Worm (Caenorhabditis elegans) whole organism, L4 larva: ENCODE data around the gene C27C12.1.

Experiments used
- F26F4.8 ChIP-seq: fragments of 200-800 bp; sonication (Bioruptor generic); conservative IDR thresholded peaks from 2 replicates; pipeline ENCODE4 v1.3.6; 2022; ENCODE audit warnings: missing genetic modification characterization, missing compliant biosample characterization
- F44E2.7 ChIP-seq: fragments of 200-800 bp; sonication (Bioruptor generic); IDR thresholded peaks from 2 replicates; pipeline ENCODE4 v2.1.2; 2022; ENCODE audit warnings: missing genetic modification characterization, missing compliant biosample characterization
- F49E8.2 ChIP-seq: sonication (generic microtip); optimal IDR thresholded peaks from 2 replicates; lab custom pipeline; 2016; ENCODE audit warnings: missing compliant biosample characterization, mild to moderate bottlenecking, missing genetic modification characterization, borderline replicate concordance
- R02D3.7 ChIP-seq: fragments of 150-350 bp; sonication (generic microtip); optimal IDR thresholded peaks from 3 replicates; lab custom pipeline; 2014; ENCODE audit warnings: missing biosample characterization, missing genetic modification characterization
- T26A8.4 ChIP-seq: fragments of 200-800 bp; sonication (Bioruptor generic); IDR thresholded peaks from 2 replicates; pipeline ENCODE4 v1.3.6; 2022; ENCODE audit warnings: missing genetic modification characterization, missing compliant biosample characterization
- aha-1 ChIP-seq: fragments of 150-350 bp; peaks from one replicate; lab custom pipeline; 2014; ENCODE audit warnings: missing biosample characterization, missing genetic modification characterization
- ama-1 ChIP-seq: fragments of 150-350 bp; optimal IDR thresholded peaks from 2 replicates; lab custom pipeline; 2014; ENCODE audit warnings: inconsistent platforms, mixed read lengths
- arid-1 ChIP-seq: fragments of 200-800 bp; sonication (Bioruptor generic); conservative IDR thresholded peaks from 2 replicates; pipeline ENCODE4 v1.3.6; 2022; ENCODE audit warnings: missing genetic modification reagents, missing genetic modification characterization, missing compliant biosample characterization
- attf-4 ChIP-seq: sonication (generic microtip); optimal IDR thresholded peaks from 3 replicates; lab custom pipeline; 2017; ENCODE audit warnings: missing biosample characterization, missing genetic modification characterization
- ceh-44 ChIP-seq: fragments of 200-800 bp; sonication (Bioruptor generic); IDR thresholded peaks from 2 replicates; pipeline ENCODE4 v1.3.6; 2022; ENCODE audit warnings: missing genetic modification reagents, missing genetic modification characterization, missing compliant biosample characterization
- ceh-62 ChIP-seq: sonication (generic microtip); optimal IDR thresholded peaks from 2 replicates; lab custom pipeline; 2017; ENCODE audit warnings: missing biosample characterization, missing genetic modification characterization
- ceh-82 ChIP-seq: sonication (generic microtip); optimal IDR thresholded peaks from 2 replicates; lab custom pipeline; 2017; ENCODE audit warnings: missing biosample characterization, missing genetic modification characterization
- ces-1 ChIP-seq: fragments of 150-350 bp; sonication (generic microtip); optimal IDR thresholded peaks from 4 replicates; lab custom pipeline; 2014; ENCODE audit warnings: missing biosample characterization, missing genetic modification reagents, missing genetic modification characterization
- ctbp-1 ChIP-seq: fragments of 200-800 bp; sonication (Bioruptor generic); IDR thresholded peaks from 2 replicates; pipeline ENCODE4 v1.3.6; 2022; ENCODE audit warnings: missing genetic modification reagents, missing genetic modification characterization, missing compliant biosample characterization
- daf-8 ChIP-seq: fragments of 200-800 bp; sonication (Bioruptor generic); IDR thresholded peaks from 2 replicates; pipeline ENCODE4 v1.3.6; 2022; ENCODE audit warnings: missing genetic modification characterization, missing compliant biosample characterization
- dmd-6 ChIP-seq: fragments of 200-800 bp; sonication (Bioruptor generic); IDR thresholded peaks from 2 replicates; pipeline ENCODE4 v1.3.6; 2022; ENCODE audit warnings: missing genetic modification reagents, missing genetic modification characterization, missing compliant biosample characterization
- fkh-10 ChIP-seq: fragments of 150-350 bp; optimal IDR thresholded peaks from 2 replicates; lab custom pipeline; 2014; ENCODE audit warnings: missing biosample characterization, missing genetic modification reagents, missing genetic modification characterization
- fos-1 ChIP-seq: fragments of 150-350 bp; optimal IDR thresholded peaks from 2 replicates; lab custom pipeline; 2014; ENCODE audit warnings: missing biosample characterization, missing genetic modification characterization
- hlh-30 ChIP-seq: sonication (generic microtip); optimal IDR thresholded peaks from 2 replicates; lab custom pipeline; 2017; ENCODE audit warnings: antibody characterized with exemption, mild to moderate bottlenecking, missing genetic modification characterization, missing compliant biosample characterization; ENCODE audit not compliant: insufficient read depth
- hmg-1.1 ChIP-seq: fragments of 200-800 bp; sonication (Bioruptor generic); IDR thresholded peaks from 2 replicates; pipeline ENCODE4 v1.3.6; 2022; ENCODE audit warnings: missing genetic modification reagents, missing genetic modification characterization, missing compliant biosample characterization
- jun-1 ChIP-seq: fragments of 150-350 bp; optimal IDR thresholded peaks from 2 replicates; lab custom pipeline; 2014; ENCODE audit warnings: missing biosample characterization, missing genetic modification reagents, missing genetic modification characterization
- lin-15B ChIP-seq: fragments of 150-350 bp; sonication (generic microtip); optimal IDR thresholded peaks from 3 replicates; lab custom pipeline; 2014; ENCODE audit warnings: missing biosample characterization, missing genetic modification characterization
- lin-38 ChIP-seq: fragments of 200-800 bp; sonication (Bioruptor generic); IDR thresholded peaks from 2 replicates; pipeline ENCODE4 v1.3.6; 2022; ENCODE audit warnings: missing genetic modification reagents, missing genetic modification characterization, missing compliant biosample characterization
- lir-3 ChIP-seq: sonication (generic microtip); optimal IDR thresholded peaks from 2 replicates; lab custom pipeline; 2016; ENCODE audit warnings: mild to moderate bottlenecking, missing genetic modification characterization, missing compliant biosample characterization
- madf-9 ChIP-seq: fragments of 200-800 bp; sonication (Bioruptor generic); conservative IDR thresholded peaks from 2 replicates; pipeline ENCODE4 v1.3.6; 2022; ENCODE audit warnings: missing genetic modification reagents, missing genetic modification characterization, missing compliant biosample characterization
- mdt-29 ChIP-seq: fragments of 200-800 bp; sonication (Bioruptor generic); IDR thresholded peaks from 2 replicates; pipeline ENCODE4 v1.3.6; 2022; ENCODE audit warnings: missing genetic modification reagents, missing genetic modification characterization, missing compliant biosample characterization
- mep-1 ChIP-seq: fragments of 150-350 bp; sonication (generic microtip); optimal IDR thresholded peaks from 3 replicates; lab custom pipeline; 2014; ENCODE audit warnings: missing biosample characterization, missing genetic modification characterization
- mes-2 ChIP-seq: sonication (generic microtip); optimal IDR thresholded peaks from 2 replicates; lab custom pipeline; 2016; ENCODE audit warnings: missing genotype, mild to moderate bottlenecking, missing genetic modification characterization, missing compliant biosample characterization; ENCODE audit not compliant: poor library complexity, severe bottlenecking
- mxl-2 ChIP-seq: fragments of 200-800 bp; sonication (Bioruptor generic); conservative IDR thresholded peaks from 2 replicates; pipeline ENCODE4 v1.3.6; 2022; ENCODE audit warnings: missing genetic modification reagents, missing genetic modification characterization, missing compliant biosample characterization
- mxl-3 ChIP-seq: fragments of 200-800 bp; sonication (Bioruptor generic); optimal IDR thresholded peaks from 2 replicates; lab custom pipeline; 2018; ENCODE audit warnings: mild to moderate bottlenecking, missing genetic modification characterization, missing compliant biosample characterization
- nhr-10 ChIP-seq: fragments of 150-350 bp; optimal IDR thresholded peaks from 2 replicates; lab custom pipeline; 2014; ENCODE audit warnings: missing biosample characterization, missing genetic modification characterization
- nhr-11 ChIP-seq: fragments of 150-350 bp; optimal IDR thresholded peaks from 2 replicates; lab custom pipeline; 2014; ENCODE audit warnings: missing biosample characterization, missing genetic modification characterization
- nhr-111 ChIP-seq: fragments of 200-800 bp; sonication (Bioruptor generic); optimal IDR thresholded peaks from 2 replicates; lab custom pipeline; 2018; ENCODE audit warnings: mild to moderate bottlenecking, missing genetic modification characterization, missing compliant biosample characterization
- nhr-237 ChIP-seq: sonication (generic microtip); optimal IDR thresholded peaks from 2 replicates; lab custom pipeline; 2017; ENCODE audit warnings: missing biosample characterization, missing genetic modification characterization
- nhr-28 ChIP-seq: fragments of 150-350 bp; optimal IDR thresholded peaks from 2 replicates; lab custom pipeline; 2014; ENCODE audit warnings: missing biosample characterization, missing genetic modification characterization
- nhr-41 ChIP-seq: fragments of 200-800 bp; sonication (Bioruptor generic); IDR thresholded peaks from 2 replicates; pipeline ENCODE4 v1.3.6; 2022; ENCODE audit warnings: missing genetic modification reagents, missing genetic modification characterization, missing compliant biosample characterization
- nhr-42 ChIP-seq: fragments of 200-800 bp; sonication (Bioruptor generic); IDR thresholded peaks from 2 replicates; pipeline ENCODE4 v1.3.6; 2022; ENCODE audit warnings: missing genetic modification characterization, missing compliant biosample characterization
- nhr-76 ChIP-seq: fragments of 150-350 bp; optimal IDR thresholded peaks from 2 replicates; lab custom pipeline; 2014; ENCODE audit warnings: missing biosample characterization, missing genetic modification characterization
- nhr-77 ChIP-seq: fragments of 150-350 bp; optimal IDR thresholded peaks from 2 replicates; lab custom pipeline; 2014; ENCODE audit warnings: missing biosample characterization, missing genetic modification characterization
- php-3 ChIP-seq: fragments of 200-800 bp; sonication (Bioruptor generic); IDR thresholded peaks from 2 replicates; pipeline ENCODE4 v1.3.6; 2022; ENCODE audit warnings: missing genetic modification reagents, missing genetic modification characterization, missing compliant biosample characterization
- pqm-1 ChIP-seq: sonication (generic microtip); optimal IDR thresholded peaks from 2 replicates; lab custom pipeline; 2017; ENCODE audit warnings: missing biosample characterization, missing genetic modification characterization
- saeg-2 ChIP-seq: fragments of 200-800 bp; sonication (Bioruptor generic); IDR thresholded peaks from 2 replicates; pipeline ENCODE4 v1.3.6; 2022; ENCODE audit warnings: missing genetic modification reagents, missing genetic modification characterization, missing compliant biosample characterization
- skn-1 ChIP-seq: fragments of 150-350 bp; optimal IDR thresholded peaks from 2 replicates; lab custom pipeline; 2014; ENCODE audit warnings: missing biosample characterization, missing genetic modification characterization
- snpc-1.2 ChIP-seq: fragments of 200-800 bp; sonication (Bioruptor generic); IDR thresholded peaks from 2 replicates; pipeline ENCODE4 v1.3.6; 2022; ENCODE audit warnings: missing genetic modification reagents, missing genetic modification characterization, missing compliant biosample characterization
- snpc-4 ChIP-seq: fragments of 150-350 bp; optimal IDR thresholded peaks from 2 replicates; lab custom pipeline; 2014; ENCODE audit warnings: missing biosample characterization, missing genetic modification characterization
- spr-3 ChIP-seq: fragments of 200-800 bp; sonication (Bioruptor generic); optimal IDR thresholded peaks from 2 replicates; lab custom pipeline; 2018; ENCODE audit warnings: mild to moderate bottlenecking, missing genetic modification characterization, missing compliant biosample characterization
- tag-97 ChIP-seq: fragments of 200-800 bp; sonication (Bioruptor generic); IDR thresholded peaks from 2 replicates; pipeline ENCODE4 v1.3.6; 2022; ENCODE audit warnings: missing genetic modification characterization, missing compliant biosample characterization
- tra-1 ChIP-seq: fragments of 200-800 bp; sonication (Bioruptor generic); IDR thresholded peaks from 2 replicates; pipeline ENCODE4 v1.3.6; 2022; ENCODE audit warnings: missing genetic modification reagents, missing genetic modification characterization, missing compliant biosample characterization
- unc-130 ChIP-seq: sonication (generic microtip); optimal IDR thresholded peaks from 2 replicates; lab custom pipeline; 2016; ENCODE audit warnings: missing genetic modification reagents, missing genetic modification characterization, missing compliant biosample characterization
- unc-62 ChIP-seq, 3 experiments: fragments of 150-350 bp in 1 of 3; sonication (generic microtip); optimal IDR thresholded peaks in 2 of 3; peaks in 1 of 3; 1 replicate in 1 of 3; 2 replicates in 2 of 3; lab custom pipeline; 2014 to 2017; ENCODE audit warnings: missing biosample characterization in 3 of 3, missing genetic modification characterization in 3 of 3, missing genetic modification reagents in 3 of 3, missing genotype in 1 of 3
- ztf-11 ChIP-seq: fragments of 150-350 bp; optimal IDR thresholded peaks from 2 replicates; lab custom pipeline; 2014; ENCODE audit warnings: missing biosample characterization, missing genetic modification characterization
- ztf-7 ChIP-seq: fragments of 150-350 bp; optimal IDR thresholded peaks from 2 replicates; lab custom pipeline; 2014; ENCODE audit warnings: missing biosample characterization, missing genetic modification characterization

C27C12.1 gene

DNA sequence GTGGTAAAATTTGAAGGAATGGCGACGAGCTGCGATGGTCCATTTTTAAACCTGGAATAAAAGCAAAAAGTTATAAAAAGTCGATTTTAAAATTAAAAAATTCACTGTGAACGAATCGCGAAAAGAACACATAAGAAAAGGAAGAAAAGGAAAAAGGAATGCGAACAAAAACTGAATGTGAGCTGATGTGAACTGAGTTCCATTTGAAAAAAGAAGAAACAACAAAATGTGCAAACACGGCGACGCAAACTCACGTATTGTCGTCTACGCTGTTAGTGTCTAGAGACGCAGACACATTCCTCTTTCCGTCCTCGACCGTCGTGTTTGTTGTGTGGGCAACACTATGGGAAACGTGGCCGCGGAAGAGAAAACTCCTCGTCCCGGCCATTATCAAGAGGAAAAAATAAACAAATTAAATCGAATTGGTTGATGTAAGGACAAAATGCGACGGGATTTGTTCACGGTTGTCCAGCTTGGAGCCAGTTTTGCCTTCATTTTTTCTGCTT lies at the start of gene C27C12.1, which contains the start of gene C27C12.4:
Gene C27C12.1, minus strand, starts transcription at position 51 of the 506 bp plus-strand sequence.
Gene C27C12.4, plus strand, starts transcription at position 375 of the 506 bp plus-strand sequence.
- TF ChIP-seq T26A8.4 (GFP tag; lab: Robert Waterston, UW), result peak; percentile 69
- peak; percentile 78 for TF ChIP-seq fkh-10 (GFP tag; lab: Kevin White, UChicago)
- TF ChIP-seq nhr-42 (GFP tag; lab: Robert Waterston, UW), result 0 out of 2 replicates have a peak, but pooled peaks have one; percentile 40
- no peak for TF ChIP-seq nhr-76
- TF ChIP-seq lin-15B, result no peak
- TF ChIP-seq saeg-2 (GFP tag; lab: Robert Waterston, UW), result 0 out of 2 replicates have a peak, but pooled peaks have one; percentile 19
- TF ChIP-seq ceh-82 (tag; lab: Kevin White, UChicago), result no peak
- no peak for TF ChIP-seq nhr-111
- TF ChIP-seq ctbp-1 (GFP tag; lab: Robert Waterston, UW), result peak; percentile 53; the same call in 1 of the 2 replicates
- TF ChIP-seq fos-1, result no peak
- TF ChIP-seq daf-8 (GFP tag; lab: Robert Waterston, UW), result no peak
- TF ChIP-seq R02D3.7 (tag; lab: Kevin White, UChicago), result no peak
- TF ChIP-seq snpc-4 (tag; lab: Kevin White, UChicago), result no peak
- TF ChIP-seq nhr-237 (tag; lab: Kevin White, UChicago), result no peak
- no peak for TF ChIP-seq ztf-11 (tag; lab: Kevin White, UChicago)
- no peak for TF ChIP-seq attf-4
- no peak for TF ChIP-seq ceh-44 (GFP tag; lab: Robert Waterston, UW)
- no peak for TF ChIP-seq lir-3 (tag; lab: Kevin White, UChicago)
- peak; percentile 88 for TF ChIP-seq nhr-77 (tag; lab: Kevin White, UChicago)
- TF ChIP-seq tra-1 (GFP tag; lab: Robert Waterston, UW), result no peak
- no peak for TF ChIP-seq ceh-62 (tag; lab: Kevin White, UChicago)
- TF ChIP-seq ama-1 (lab: Kevin White, UChicago), result no peak
- TF ChIP-seq F44E2.7 (GFP tag; lab: Robert Waterston, UW), result no peak
- TF ChIP-seq pqm-1 (tag; lab: Kevin White, UChicago), result no peak
- TF ChIP-seq nhr-11, result peak; percentile 81
- peak; percentile 90 for TF ChIP-seq mxl-3
- peak; percentile 57 for TF ChIP-seq ztf-7 (tag; lab: Kevin White, UChicago)
- peak; percentile 92 for TF ChIP-seq hmg-1.1 (GFP tag; lab: Robert Waterston, UW)
- TF ChIP-seq unc-130, result peak; percentile 33
- TF ChIP-seq dmd-6 (GFP tag; lab: Robert Waterston, UW), result peak; percentile 84
- TF ChIP-seq nhr-28, result peak; percentile 90
- TF ChIP-seq aha-1 (tag; lab: Kevin White, UChicago), result no peak
- TF ChIP-seq F26F4.8 (GFP tag; lab: Robert Waterston, UW), result no peak
- TF ChIP-seq nhr-10, result no peak
- no peak for TF ChIP-seq ces-1
- TF ChIP-seq mes-2 (tag; lab: Kevin White, UChicago), result peak; percentile 94
- TF ChIP-seq F49E8.2, result no peak
- no peak for TF ChIP-seq skn-1 (tag; lab: Kevin White, UChicago)
- no peak for TF ChIP-seq php-3 (GFP tag; lab: Robert Waterston, UW)
- TF ChIP-seq mdt-29 (GFP tag; lab: Robert Waterston, UW), result no peak
- no peak; the same call in 1 of the 2 replicates for TF ChIP-seq lin-38 (GFP tag; lab: Robert Waterston, UW)
- no peak; the same call in 1 of the 2 replicates for TF ChIP-seq arid-1
- no peak for TF ChIP-seq spr-3 (GFP tag; lab: Kevin White, UChicago)
- TF ChIP-seq hlh-30 (tag; lab: Kevin White, UChicago), result peak; percentile 86
- TF ChIP-seq snpc-1.2 (GFP tag; lab: Robert Waterston, UW), result no peak
- no peak for TF ChIP-seq jun-1 (tag; lab: Kevin White, UChicago)
- TF ChIP-seq mxl-2 (GFP tag; lab: Robert Waterston, UW), result no peak
- no peak for TF ChIP-seq nhr-41
- TF ChIP-seq unc-62 (GFP tag; optimal IDR thresholded peaks at IDR 0.05 in 1 of 2; lab: Kevin White, UChicago), result no peak
- TF ChIP-seq unc-62 (tag; optimal IDR thresholded peaks at IDR 0.05; lab: Kevin White, UChicago), result no peak
- TF ChIP-seq tag-97, result no peak
- TF ChIP-seq madf-9 (GFP tag; lab: Robert Waterston, UW), result peak; percentile 47; the same call in 1 of the 2 replicates
- TF ChIP-seq mep-1 (tag; lab: Kevin White, UChicago), result no peak
